Worm (Caenorhabditis elegans) whole organism, young adult: ENCODE data around the gene cft-1.

Experiments
- B0261.1 ChIP-seq: sonication (generic microtip); optimal IDR thresholded peaks from 2 replicates; lab custom pipeline; 2016; ENCODE audit warnings: mild to moderate bottlenecking, missing genetic modification characterization, moderate library complexity, missing compliant biosample characterization
- F23B12.7 ChIP-seq: sonication (generic microtip); optimal IDR thresholded peaks from 2 replicates; lab custom pipeline; 2017; ENCODE audit warnings: missing genetic modification characterization, mild to moderate bottlenecking, missing compliant biosample characterization, antibody characterized with exemption, moderate library complexity; ENCODE audit not compliant: insufficient read depth
- F52B5.7 ChIP-seq: sonication (generic microtip); optimal IDR thresholded peaks from 2 replicates; lab custom pipeline; 2016; ENCODE audit warnings: mild to moderate bottlenecking, missing genetic modification characterization, missing compliant biosample characterization
- F55B11.4 ChIP-seq: sonication (generic microtip); optimal IDR thresholded peaks from 2 replicates; lab custom pipeline; 2016; ENCODE audit warnings: missing compliant biosample characterization, missing genetic modification characterization, borderline replicate concordance; ENCODE audit not compliant: insufficient read depth
- F57A8.1 ChIP-seq: fragments of 200-800 bp; sonication (Bioruptor generic); optimal IDR thresholded peaks from 2 replicates; lab custom pipeline; 2018; ENCODE audit warnings: mild to moderate bottlenecking, missing genetic modification characterization, moderate library complexity, missing compliant biosample characterization
- F57C9.4 ChIP-seq: sonication (generic microtip); optimal IDR thresholded peaks from 2 replicates; lab custom pipeline; 2017; ENCODE audit warnings: mild to moderate bottlenecking, missing genetic modification characterization, missing compliant biosample characterization
- K12H6.12 ChIP-seq: fragments of 200-800 bp; sonication (Bioruptor generic); optimal IDR thresholded peaks from 2 replicates; lab custom pipeline; 2018; ENCODE audit warnings: mild to moderate bottlenecking, missing genetic modification characterization, missing compliant biosample characterization
- T07F8.4 ChIP-seq: sonication (generic microtip); optimal IDR thresholded peaks from 2 replicates; lab custom pipeline; 2016; ENCODE audit warnings: mild to moderate bottlenecking, missing genetic modification characterization, moderate library complexity, missing compliant biosample characterization
- Y56A3A.18 ChIP-seq: fragments of 200-800 bp; sonication (Bioruptor generic); IDR thresholded peaks from 2 replicates; pipeline ENCODE4 v1.3.6; 2022; ENCODE audit warnings: missing genetic modification reagents, missing genetic modification characterization, missing compliant biosample characterization
- akir-1 ChIP-seq: fragments of 200-800 bp; sonication (Bioruptor generic); optimal IDR thresholded peaks from 2 replicates; lab custom pipeline; 2018; ENCODE audit warnings: mild to moderate bottlenecking, missing genetic modification characterization, moderate library complexity, missing compliant biosample characterization
- ama-1 ChIP-seq, 3 experiments: fragments of 150-350 bp in 1 of 3; sonication (generic microtip) in 2 of 3; optimal IDR thresholded peaks; 2 replicates each; lab custom pipeline; 2014 to 2018; ENCODE audit warnings: missing biosample characterization in 2 of 3, missing genetic modification characterization in 2 of 3, missing genetic modification reagents in 2 of 3
- aptf-2 ChIP-seq: fragments of 200-800 bp; sonication (Bioruptor generic); conservative IDR thresholded peaks from 2 replicates; pipeline ENCODE4 v1.3.6; 2022; ENCODE audit warnings: missing genetic modification reagents, missing genetic modification characterization, missing compliant biosample characterization
- attf-3 ChIP-seq: fragments of 200-800 bp; sonication (Bioruptor generic); conservative IDR thresholded peaks from 2 replicates; pipeline ENCODE4 v1.3.6; 2022; ENCODE audit warnings: missing genetic modification reagents, missing genetic modification characterization, missing compliant biosample characterization
- bed-2 ChIP-seq: fragments of 200-800 bp; sonication (Bioruptor generic); IDR thresholded peaks from 2 replicates; pipeline ENCODE4 v1.3.6; 2022; ENCODE audit warnings: missing genetic modification reagents, missing genetic modification characterization, missing compliant biosample characterization
- ceh-58 ChIP-seq: fragments of 200-800 bp; sonication (Bioruptor generic); IDR thresholded peaks from 2 replicates; pipeline ENCODE4 v1.3.6; 2022; ENCODE audit warnings: missing genetic modification characterization, missing compliant biosample characterization
- die-1 ChIP-seq: sonication (generic microtip); optimal IDR thresholded peaks from 2 replicates; lab custom pipeline; 2016; ENCODE audit warnings: missing genotype, mild to moderate bottlenecking, missing genetic modification characterization, missing compliant biosample characterization
- dox-1 ChIP-seq: fragments of 200-800 bp; sonication (Bioruptor generic); IDR thresholded peaks from 2 replicates; pipeline ENCODE4 v1.3.6; 2022; ENCODE audit warnings: missing genetic modification reagents, missing genetic modification characterization, missing compliant biosample characterization
- dpff-1 ChIP-seq: sonication (generic microtip); optimal IDR thresholded peaks from 2 replicates; lab custom pipeline; 2017; ENCODE audit warnings: mild to moderate bottlenecking, missing genetic modification characterization, missing compliant biosample characterization
- egl-44 ChIP-seq: fragments of 200-800 bp; sonication (Bioruptor generic); IDR thresholded peaks from 2 replicates; pipeline ENCODE4 v1.3.6; 2022; ENCODE audit warnings: missing genetic modification reagents, missing genetic modification characterization, missing compliant biosample characterization
- egrh-3 ChIP-seq: fragments of 200-800 bp; sonication (Bioruptor generic); IDR thresholded peaks from 2 replicates; pipeline ENCODE4 v1.3.6; 2022; ENCODE audit warnings: missing genetic modification reagents, missing genetic modification characterization, missing compliant biosample characterization
- gei-17 ChIP-seq: fragments of 200-800 bp; sonication (Bioruptor generic); optimal IDR thresholded peaks from 2 replicates; lab custom pipeline; 2018; ENCODE audit warnings: mild to moderate bottlenecking, missing genetic modification characterization, missing compliant biosample characterization
- lir-1 ChIP-seq: fragments of 200-800 bp; sonication (Bioruptor generic); conservative IDR thresholded peaks from 2 replicates; pipeline ENCODE4 v1.3.6; 2022; ENCODE audit warnings: missing genetic modification reagents, missing genetic modification characterization, missing compliant biosample characterization
- lsy-27 ChIP-seq: sonication (generic microtip); optimal IDR thresholded peaks from 2 replicates; lab custom pipeline; 2017; ENCODE audit warnings: missing genetic modification characterization, mild to moderate bottlenecking, missing compliant biosample characterization, antibody characterized with exemption, missing genotype, borderline replicate concordance; ENCODE audit not compliant: insufficient read depth
- mel-28 ChIP-seq: sonication (generic microtip); optimal IDR thresholded peaks from 2 replicates; lab custom pipeline; 2016; ENCODE audit warnings: borderline replicate concordance, mild to moderate bottlenecking, missing genetic modification characterization, missing compliant biosample characterization
- mes-4 ChIP-seq: sonication (generic microtip); optimal IDR thresholded peaks from 2 replicates; lab custom pipeline; 2016; ENCODE audit warnings: missing genotype, missing genetic modification characterization, missing compliant biosample characterization
- nfya-1 ChIP-seq: sonication (generic microtip); optimal IDR thresholded peaks from 2 replicates; lab custom pipeline; 2017; ENCODE audit warnings: antibody characterized with exemption, missing compliant biosample characterization, missing genetic modification characterization, borderline replicate concordance; ENCODE audit not compliant: insufficient read depth
- nfya-2 ChIP-seq: fragments of 200-800 bp; sonication (Bioruptor generic); IDR thresholded peaks from 2 replicates; pipeline ENCODE4 v1.3.6; 2022; ENCODE audit warnings: missing genetic modification reagents, missing genetic modification characterization, missing compliant biosample characterization
- nfyb-1 ChIP-seq: fragments of 200-800 bp; sonication (Bioruptor generic); IDR thresholded peaks from 2 replicates; pipeline ENCODE4 v1.3.6; 2022; ENCODE audit warnings: missing genetic modification reagents, missing genetic modification characterization, missing compliant biosample characterization
- pha-4 ChIP-seq: fragments of 150-350 bp; sonication (generic microtip); optimal IDR thresholded peaks from 2 replicates; lab custom pipeline; 2014; ENCODE audit warnings: missing biosample characterization, missing genetic modification reagents, missing genetic modification characterization
- rec-8 ChIP-seq, 2 experiments: sonication (generic microtip); optimal IDR thresholded peaks; 2 replicates each; lab custom pipeline; 2016; ENCODE audit warnings: mild to moderate bottlenecking in 2 of 2, missing genetic modification characterization in 2 of 2, missing genetic modification reagents in 2 of 2, missing genotype in 2 of 2, missing biosample characterization in 1 of 2, missing compliant biosample characterization in 1 of 2, moderate library complexity in 1 of 2
- repo-1 ChIP-seq: sonication (generic microtip); optimal IDR thresholded peaks from 2 replicates; lab custom pipeline; 2017; ENCODE audit warnings: mild to moderate bottlenecking, missing genetic modification characterization, missing compliant biosample characterization
- rpc-1 ChIP-seq, 2 experiments: fragments of 150-350 bp in 1 of 2; sonication (generic microtip) in 1 of 2; optimal IDR thresholded peaks; 2 replicates each; lab custom pipeline; 2014 to 2018; ENCODE audit warnings: missing biosample characterization in 1 of 2, missing genetic modification characterization in 1 of 2, missing genetic modification reagents in 1 of 2, missing genotype in 1 of 2
- sdz-38 ChIP-seq: sonication (generic microtip); optimal IDR thresholded peaks from 2 replicates; lab custom pipeline; 2016; ENCODE audit warnings: missing genotype, missing genetic modification characterization, missing compliant biosample characterization
- somi-1 ChIP-seq: fragments of 200-800 bp; sonication (Bioruptor generic); optimal IDR thresholded peaks from 2 replicates; lab custom pipeline; 2018; ENCODE audit warnings: mild to moderate bottlenecking, missing genetic modification characterization, missing compliant biosample characterization
- unc-130 ChIP-seq: sonication (generic microtip); optimal IDR thresholded peaks from 2 replicates; lab custom pipeline; 2016; ENCODE audit warnings: missing genetic modification reagents, missing genetic modification characterization, missing compliant biosample characterization
- unc-62 ChIP-seq: fragments of 150-350 bp; optimal IDR thresholded peaks from 2 replicates; lab custom pipeline; 2014; ENCODE audit warnings: missing biosample characterization, missing genetic modification reagents, missing genetic modification characterization
- zfh-2 ChIP-seq: fragments of 200-800 bp; sonication (Bioruptor generic); conservative IDR thresholded peaks from 2 replicates; pipeline ENCODE4 v1.3.6; 2022; ENCODE audit warnings: missing genetic modification reagents, missing genetic modification characterization, missing compliant biosample characterization
- zim-3 ChIP-seq: sonication (generic microtip); optimal IDR thresholded peaks from 2 replicates; lab custom pipeline; 2017; ENCODE audit warnings: mild to moderate bottlenecking, missing genetic modification characterization, moderate library complexity, missing compliant biosample characterization
- ztf-18 ChIP-seq: sonication (generic microtip); optimal IDR thresholded peaks from 2 replicates; lab custom pipeline; 2016; ENCODE audit warnings: missing genotype, mild to moderate bottlenecking, missing genetic modification characterization, missing compliant biosample characterization
- ztf-22 ChIP-seq: fragments of 200-800 bp; sonication (Bioruptor generic); optimal IDR thresholded peaks from 2 replicates; lab custom pipeline; 2018; ENCODE audit warnings: mild to moderate bottlenecking, missing genetic modification characterization, moderate library complexity, missing compliant biosample characterization
- ztf-28 ChIP-seq: fragments of 200-800 bp; sonication (Bioruptor generic); IDR thresholded peaks from 2 replicates; pipeline ENCODE4 v1.3.6; 2022; ENCODE audit warnings: missing genetic modification reagents, missing genetic modification characterization, missing compliant biosample characterization
- ztf-6 ChIP-seq: fragments of 200-800 bp; sonication (Bioruptor generic); IDR thresholded peaks from 2 replicates; pipeline ENCODE4 v1.3.6; 2022; ENCODE audit warnings: missing genetic modification reagents, missing genetic modification characterization, missing compliant biosample characterization

Gene cft-1

ce11 chrV:5502701-5503100 lies 35.9 kb upstream of the cft-1 start (continued):
- TF ChIP-seq ztf-6 (GFP tag; lab: Robert Waterston, UW), result no peak
- TF ChIP-seq ceh-58 (GFP tag; lab: Robert Waterston, UW), result no peak
- no peak for TF ChIP-seq aptf-2
- no peak for TF ChIP-seq unc-62
- no peak for TF ChIP-seq K12H6.12
- TF ChIP-seq mel-28 (tag; lab: Kevin White, UChicago), result no peak
- TF ChIP-seq zfh-2 (GFP tag; lab: Robert Waterston, UW), result no peak
- no peak for TF ChIP-seq F52B5.7 (tag; lab: Kevin White, UChicago)
- TF ChIP-seq F55B11.4 (tag; lab: Kevin White, UChicago), result no peak

DNA sequence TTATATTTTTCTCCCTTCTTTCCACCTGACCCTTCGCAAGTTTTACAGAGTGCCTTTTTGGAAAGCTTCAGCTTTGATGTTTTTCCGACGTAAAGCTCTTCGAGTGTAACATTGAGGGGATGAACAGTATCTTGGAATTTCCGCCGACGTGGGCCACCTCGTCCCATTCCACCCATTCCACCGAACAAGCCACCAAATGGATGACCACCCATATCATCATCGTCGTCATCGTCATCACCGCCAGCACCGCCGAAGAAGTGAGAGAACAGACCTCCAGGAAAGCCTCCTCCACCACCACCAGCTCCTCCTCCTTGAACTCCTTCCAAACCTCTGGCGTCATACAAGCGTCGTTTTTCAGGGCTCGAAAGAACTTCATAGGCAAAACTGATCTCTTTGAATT lies 34.3 kb upstream of the cft-1 start:
- TF ChIP-seq K12H6.12 (no peak), nfyb-1 (0 out of 2 replicates have a peak, but pooled peaks have one; percentile 12), egrh-3 (GFP tag; lab: Robert Waterston, UW) (peak; percentile 27; the same call in 1 of the 2 replicates), F57A8.1 (GFP tag; lab: Kevin White, UChicago) (no peak), nfya-1 (no peak), B0261.1 (tag; lab: Kevin White, UChicago) (no peak), dox-1 (GFP tag; lab: Robert Waterston, UW) (peak; percentile 13; the same call in 1 of the 2 replicates), zfh-2 (GFP tag; lab: Robert Waterston, UW) (peak; percentile 58)

DNA sequence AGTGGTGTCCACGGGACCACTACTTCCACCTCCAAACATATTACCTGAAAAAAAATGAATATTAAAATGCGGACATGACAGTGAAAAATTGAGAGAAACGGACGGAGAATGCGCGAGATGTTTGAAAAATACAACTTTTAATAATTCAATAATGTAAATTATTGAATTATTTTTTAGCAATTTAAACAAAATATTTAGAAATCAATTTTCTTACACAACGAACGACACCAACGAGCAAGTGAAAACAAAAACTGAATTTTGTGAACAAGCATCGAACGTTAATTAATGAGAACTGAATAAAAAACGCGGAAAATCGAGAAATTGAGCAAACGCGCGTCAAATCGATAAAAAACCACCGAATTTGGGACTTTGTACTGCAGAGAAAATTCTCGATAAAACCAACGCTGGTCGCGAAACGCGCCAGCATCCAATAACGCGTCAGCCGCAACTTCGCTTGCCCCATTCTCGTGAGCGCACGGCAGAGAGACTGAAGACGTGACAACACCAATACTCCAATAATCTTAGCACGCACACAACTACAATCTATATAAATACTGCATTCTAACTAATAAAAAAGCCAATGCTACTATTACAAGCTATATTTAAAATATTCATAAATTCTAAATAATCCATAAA lies 33.7 kb upstream of the cft-1 start, which contains the start of the genes dnj-19 and nhr-47:
Gene dnj-19 (minus strand): TSS at position 51 of the 636 bp plus-strand sequence.
Gene nhr-47 (plus strand): TSS at position 447 of the 636 bp plus-strand sequence.
- TF ChIP-seq rec-8 (tag; optimal IDR thresholded peaks at IDR 0.05; lab: Kevin White, UChicago), result no peak
- TF ChIP-seq unc-62, result no peak
- TF ChIP-seq dpff-1 (tag; lab: Kevin White, UChicago), result no peak
- peak; percentile 89 for TF ChIP-seq egl-44
- TF ChIP-seq zim-3, result peak; percentile 42
- peak; percentile 78 for TF ChIP-seq attf-3 (GFP tag; lab: Robert Waterston, UW)
- peak; percentile 59 for TF ChIP-seq unc-130 (GFP tag; lab: Kevin White, UChicago)
- no peak for TF ChIP-seq ama-1 (optimal IDR thresholded peaks at IDR 0.05; lab: Kevin White, UChicago)
- no peak for TF ChIP-seq ama-1 (GFP tag; optimal IDR thresholded peaks at IDR 0.05; lab: Kevin White, UChicago)
- no peak for TF ChIP-seq F57C9.4 (tag; lab: Kevin White, UChicago)
- peak; percentile 52 for TF ChIP-seq F23B12.7 (tag; lab: Kevin White, UChicago)
- TF ChIP-seq akir-1 (GFP tag; lab: Kevin White, UChicago), result no peak
- TF ChIP-seq B0261.1 (tag; lab: Kevin White, UChicago), result no peak
- TF ChIP-seq ztf-28 (GFP tag; lab: Robert Waterston, UW), result 0 out of 2 replicates have a peak, but pooled peaks have one; percentile 19
- TF ChIP-seq repo-1 (tag; lab: Kevin White, UChicago), result peak; percentile 91
- no peak for TF ChIP-seq mel-28 (tag; lab: Kevin White, UChicago)
- peak; percentile 99 for TF ChIP-seq ztf-18 (tag; lab: Kevin White, UChicago)
- no peak for TF ChIP-seq T07F8.4 (tag; lab: Kevin White, UChicago)
- no peak for TF ChIP-seq pha-4 (tag; lab: Kevin White, UChicago)
- no peak for TF ChIP-seq nfya-2 (GFP tag; lab: Robert Waterston, UW)
- peak; percentile 1 for TF ChIP-seq rpc-1 (optimal IDR thresholded peaks at IDR 0.05; lab: Kevin White, UChicago)
- no peak for TF ChIP-seq rpc-1 (tag; optimal IDR thresholded peaks at IDR 0.05; lab: Kevin White, UChicago)
- TF ChIP-seq die-1 (tag; lab: Kevin White, UChicago), result no peak
- no peak for TF ChIP-seq bed-2 (GFP tag; lab: Robert Waterston, UW)
- TF ChIP-seq lsy-27 (tag; lab: Kevin White, UChicago), result no peak
- no peak for TF ChIP-seq ztf-22 (GFP tag; lab: Kevin White, UChicago)
- peak; percentile 55 for TF ChIP-seq somi-1
- TF ChIP-seq nfyb-1, result peak; percentile 95
- TF ChIP-seq aptf-2, result no peak; the same call in 1 of the 2 replicates
- TF ChIP-seq egrh-3 (GFP tag; lab: Robert Waterston, UW), result no peak
- TF ChIP-seq sdz-38, result no peak
- no peak for TF ChIP-seq mes-4 (tag; lab: Kevin White, UChicago)
- TF ChIP-seq Y56A3A.18 (GFP tag; lab: Robert Waterston, UW), result peak; percentile 96
- peak; percentile 85 for TF ChIP-seq lir-1 (GFP tag; lab: Robert Waterston, UW)
- TF ChIP-seq gei-17 (GFP tag; lab: Kevin White, UChicago), result peak; percentile 50
